Worm (Caenorhabditis elegans) whole organism, early embryonic: ENCODE results near the gene flap-1.

Experiments
- B0310.2 ChIP-seq: sonication (generic microtip); optimal IDR thresholded peaks from 2 replicates; lab custom pipeline; 2016; ENCODE audit warnings: mild to moderate bottlenecking, missing genetic modification characterization, missing compliant biosample characterization
- F13C5.2 ChIP-seq: sonication (generic microtip); optimal IDR thresholded peaks from 2 replicates; lab custom pipeline; 2017; ENCODE audit warnings: mild to moderate bottlenecking, missing genetic modification characterization, inconsistent platforms, missing compliant biosample characterization
- aly-1 ChIP-seq: sonication (generic microtip); optimal IDR thresholded peaks from 2 replicates; lab custom pipeline; 2016; ENCODE audit warnings: missing genetic modification characterization, missing compliant biosample characterization
- ama-1 ChIP-seq: fragments of 150-350 bp; optimal IDR thresholded peaks from 2 replicates; lab custom pipeline; 2014
- ceh-13 ChIP-seq: fragments of 200-800 bp; sonication (Bioruptor generic); optimal IDR thresholded peaks from 2 replicates; lab custom pipeline; 2018; ENCODE audit warnings: mild to moderate bottlenecking, missing genetic modification characterization, missing compliant biosample characterization
- ceh-36 ChIP-seq: sonication (generic microtip); optimal IDR thresholded peaks from 2 replicates; lab custom pipeline; 2016; ENCODE audit warnings: missing genetic modification characterization, inconsistent platforms, missing compliant biosample characterization
- ets-7 ChIP-seq: sonication (generic microtip); optimal IDR thresholded peaks from 2 replicates; lab custom pipeline; 2016; ENCODE audit warnings: missing genotype, missing genetic modification characterization, missing compliant biosample characterization
- flt-1 ChIP-seq: fragments of 200-800 bp; sonication (Bioruptor generic); IDR thresholded peaks from 2 replicates; pipeline ENCODE4 v1.3.6; 2022; ENCODE audit warnings: missing genetic modification characterization, missing compliant biosample characterization
- hmbx-1 ChIP-seq: sonication (generic microtip); optimal IDR thresholded peaks from 2 replicates; lab custom pipeline; 2016; ENCODE audit warnings: mild to moderate bottlenecking, missing genetic modification characterization, missing compliant biosample characterization
- hmg-4 ChIP-seq: fragments of 200-800 bp; sonication (Bioruptor generic); optimal IDR thresholded peaks from 2 replicates; lab custom pipeline; 2018; ENCODE audit warnings: mild to moderate bottlenecking, missing genetic modification characterization, missing compliant biosample characterization
- hnd-1 ChIP-seq: sonication (generic microtip); optimal IDR thresholded peaks from 2 replicates; lab custom pipeline; 2016; ENCODE audit warnings: missing genetic modification characterization, missing compliant biosample characterization
- pes-1 ChIP-seq: fragments of 200-800 bp; sonication (Bioruptor generic); IDR thresholded peaks from 2 replicates; pipeline ENCODE4 v1.3.6; 2022; ENCODE audit warnings: missing genetic modification reagents, missing genetic modification characterization, missing compliant biosample characterization
- scrt-1 ChIP-seq: fragments of 200-800 bp; sonication (Bioruptor generic); IDR thresholded peaks from 2 replicates; pipeline ENCODE4 v1.3.6; 2022; ENCODE audit warnings: missing genetic modification characterization, missing compliant biosample characterization
- sea-1 ChIP-seq: fragments of 200-800 bp; sonication (Bioruptor generic); conservative IDR thresholded peaks from 2 replicates; pipeline ENCODE4 v1.3.6; 2022; ENCODE audit warnings: missing genetic modification characterization, missing compliant biosample characterization
- tbx-11 ChIP-seq: fragments of 200-800 bp; sonication (Bioruptor generic); IDR thresholded peaks from 2 replicates; pipeline ENCODE4 v1.3.6; 2022; ENCODE audit warnings: missing genetic modification characterization, missing compliant biosample characterization
- tbx-37 ChIP-seq: fragments of 200-800 bp; sonication (Bioruptor generic); conservative IDR thresholded peaks from 2 replicates; pipeline ENCODE4 v1.3.6; 2022; ENCODE audit warnings: missing genetic modification reagents, missing genetic modification characterization, missing compliant biosample characterization
- tra-4 ChIP-seq: sonication (generic microtip); optimal IDR thresholded peaks from 2 replicates; lab custom pipeline; 2017; ENCODE audit warnings: missing genetic modification characterization, missing compliant biosample characterization

Gene flap-1

ce11 chrIII:6953978-6954377 is 25.4 kb upstream of the flap-1 start:
- TF ChIP-seq aly-1 (no peak), sea-1 (GFP tag; lab: Robert Waterston, UW) (no peak), pes-1 (no peak), hnd-1 (no peak), tbx-37 (GFP tag; lab: Robert Waterston, UW) (no peak), ceh-36 (tag; lab: Kevin White, UChicago) (no peak), hmg-4 (GFP tag; lab: Kevin White, UChicago) (no peak), tbx-11 (GFP tag; lab: Robert Waterston, UW) (no peak), ets-7 (no peak), ceh-13 (GFP tag; lab: Kevin White, UChicago) (no peak), tra-4 (tag; lab: Kevin White, UChicago) (no peak), B0310.2 (tag; lab: Kevin White, UChicago) (no peak), scrt-1 (GFP tag; lab: Robert Waterston, UW) (no peak), ama-1 (no peak), hmbx-1 (tag; lab: Kevin White, UChicago) (no peak), F13C5.2 (tag; lab: Kevin White, UChicago) (no peak), flt-1 (GFP tag; lab: Robert Waterston, UW) (no peak)

ce11 chrIII:6953373-6953772 is 24.7 kb upstream of the flap-1 start:
- TF ChIP-seq flt-1 (GFP tag; lab: Robert Waterston, UW) (no peak), hnd-1 (no peak), B0310.2 (tag; lab: Kevin White, UChicago) (no peak), hmbx-1 (tag; lab: Kevin White, UChicago) (no peak), tbx-11 (GFP tag; lab: Robert Waterston, UW) (no peak), scrt-1 (GFP tag; lab: Robert Waterston, UW) (no peak)

ce11 chrIII:6951435-6951834 is 22.8 kb upstream of the flap-1 start:
- TF ChIP-seq ama-1: no peak
- no peak for TF ChIP-seq pes-1
- no peak for TF ChIP-seq ceh-36 (tag; lab: Kevin White, UChicago)
- TF ChIP-seq hnd-1: no peak

- TF ChIP-seq flt-1 (GFP tag; lab: Robert Waterston, UW) (no peak), tra-4 (tag; lab: Kevin White, UChicago) (no peak), tbx-37 (GFP tag; lab: Robert Waterston, UW) (no peak), ets-7 (no peak), hmbx-1 (tag; lab: Kevin White, UChicago) (no peak), B0310.2 (tag; lab: Kevin White, UChicago) (no peak), aly-1 (no peak), hnd-1 (no peak), hmg-4 (GFP tag; lab: Kevin White, UChicago) (no peak), F13C5.2 (tag; lab: Kevin White, UChicago) (no peak)
Measured at ce11 chrIII:6947896-6948295, 19.3 kb upstream of the flap-1 start.

ce11 chrIII:6946382-6946781 is 17.8 kb upstream of the flap-1 start, which contains the start of gene let-711:
Gene let-711, plus strand, starts transcription at chrIII:6946718.
- no peak for TF ChIP-seq sea-1 (GFP tag; lab: Robert Waterston, UW)
- no peak for TF ChIP-seq B0310.2 (tag; lab: Kevin White, UChicago)
- no peak for TF ChIP-seq F13C5.2 (tag; lab: Kevin White, UChicago)
- TF ChIP-seq ets-7: no peak
- no peak for TF ChIP-seq flt-1 (GFP tag; lab: Robert Waterston, UW)
- TF ChIP-seq tbx-11 (GFP tag; lab: Robert Waterston, UW): no peak
- no peak for TF ChIP-seq scrt-1 (GFP tag; lab: Robert Waterston, UW)
- TF ChIP-seq hmg-4 (GFP tag; lab: Kevin White, UChicago): no peak
- TF ChIP-seq ceh-36 (tag; lab: Kevin White, UChicago): no peak
- TF ChIP-seq tra-4 (tag; lab: Kevin White, UChicago): no peak
- TF ChIP-seq ama-1: no peak
- TF ChIP-seq ceh-13 (GFP tag; lab: Kevin White, UChicago): no peak
- no peak for TF ChIP-seq pes-1
- no peak for TF ChIP-seq hnd-1
- no peak for TF ChIP-seq tbx-37 (GFP tag; lab: Robert Waterston, UW)
- no peak for TF ChIP-seq aly-1
- TF ChIP-seq hmbx-1 (tag; lab: Kevin White, UChicago): no peak

- TF ChIP-seq tra-4 (tag; lab: Kevin White, UChicago) (no peak), tbx-11 (GFP tag; lab: Robert Waterston, UW) (no peak), hmg-4 (GFP tag; lab: Kevin White, UChicago) (no peak), B0310.2 (tag; lab: Kevin White, UChicago) (no peak), ceh-13 (GFP tag; lab: Kevin White, UChicago) (no peak), scrt-1 (GFP tag; lab: Robert Waterston, UW) (no peak), flt-1 (GFP tag; lab: Robert Waterston, UW) (no peak), hmbx-1 (tag; lab: Kevin White, UChicago) (no peak), tbx-37 (GFP tag; lab: Robert Waterston, UW) (no peak), ets-7 (no peak), aly-1 (no peak), hnd-1 (no peak)
Measured at ce11 chrIII:6945747-6946146, 17.1 kb upstream of the flap-1 start, which contains the start of gene abu-13. Gene abu-13, minus strand, starts transcription at chrIII:6945898.

- TF ChIP-seq tbx-37 (GFP tag; lab: Robert Waterston, UW): no peak
- no peak for TF ChIP-seq scrt-1 (GFP tag; lab: Robert Waterston, UW)
Measured at ce11 chrIII:6945319-6945718, 16.7 kb upstream of the flap-1 start.

- TF ChIP-seq ceh-36 (tag; lab: Kevin White, UChicago): no peak
- no peak for TF ChIP-seq tbx-11 (GFP tag; lab: Robert Waterston, UW)
- no peak for TF ChIP-seq B0310.2 (tag; lab: Kevin White, UChicago)
- no peak for TF ChIP-seq tbx-37 (GFP tag; lab: Robert Waterston, UW)
- no peak for TF ChIP-seq flt-1 (GFP tag; lab: Robert Waterston, UW)
- TF ChIP-seq F13C5.2 (tag; lab: Kevin White, UChicago): no peak
- TF ChIP-seq hmg-4 (GFP tag; lab: Kevin White, UChicago): no peak
- no peak for TF ChIP-seq aly-1
- TF ChIP-seq hmbx-1 (tag; lab: Kevin White, UChicago): no peak
- TF ChIP-seq sea-1 (GFP tag; lab: Robert Waterston, UW): no peak
Measured at ce11 chrIII:6939523-6939922, 10.9 kb upstream of the flap-1 start, which contains the start of gene F57B9.3. Gene F57B9.3, plus strand, starts transcription at chrIII:6939823.
